Worm (Caenorhabditis elegans) whole organism, early embryonic: Measurements from ENCODE around the gene K01D12.1.

Source experiments
- F13C5.2 ChIP-seq: sonication (generic microtip); optimal IDR thresholded peaks from 2 replicates; lab custom pipeline; 2017; ENCODE audit warnings: mild to moderate bottlenecking, missing genetic modification characterization, inconsistent platforms, missing compliant biosample characterization
- aly-1 ChIP-seq: sonication (generic microtip); optimal IDR thresholded peaks from 2 replicates; lab custom pipeline; 2016; ENCODE audit warnings: missing genetic modification characterization, missing compliant biosample characterization
- ama-1 ChIP-seq: fragments of 150-350 bp; optimal IDR thresholded peaks from 2 replicates; lab custom pipeline; 2014
- ceh-13 ChIP-seq: fragments of 200-800 bp; sonication (Bioruptor generic); optimal IDR thresholded peaks from 2 replicates; lab custom pipeline; 2018; ENCODE audit warnings: mild to moderate bottlenecking, missing genetic modification characterization, missing compliant biosample characterization
- ceh-36 ChIP-seq: sonication (generic microtip); optimal IDR thresholded peaks from 2 replicates; lab custom pipeline; 2016; ENCODE audit warnings: missing genetic modification characterization, inconsistent platforms, missing compliant biosample characterization
- ets-7 ChIP-seq: sonication (generic microtip); optimal IDR thresholded peaks from 2 replicates; lab custom pipeline; 2016; ENCODE audit warnings: missing genotype, missing genetic modification characterization, missing compliant biosample characterization
- flt-1 ChIP-seq: fragments of 200-800 bp; sonication (Bioruptor generic); IDR thresholded peaks from 2 replicates; pipeline ENCODE4 v1.3.6; 2022; ENCODE audit warnings: missing genetic modification characterization, missing compliant biosample characterization
- hmg-4 ChIP-seq: fragments of 200-800 bp; sonication (Bioruptor generic); optimal IDR thresholded peaks from 2 replicates; lab custom pipeline; 2018; ENCODE audit warnings: mild to moderate bottlenecking, missing genetic modification characterization, missing compliant biosample characterization
- hnd-1 ChIP-seq: sonication (generic microtip); optimal IDR thresholded peaks from 2 replicates; lab custom pipeline; 2016; ENCODE audit warnings: missing genetic modification characterization, missing compliant biosample characterization
- sea-1 ChIP-seq: fragments of 200-800 bp; sonication (Bioruptor generic); conservative IDR thresholded peaks from 2 replicates; pipeline ENCODE4 v1.3.6; 2022; ENCODE audit warnings: missing genetic modification characterization, missing compliant biosample characterization
- tbx-11 ChIP-seq: fragments of 200-800 bp; sonication (Bioruptor generic); IDR thresholded peaks from 2 replicates; pipeline ENCODE4 v1.3.6; 2022; ENCODE audit warnings: missing genetic modification characterization, missing compliant biosample characterization
- tbx-37 ChIP-seq: fragments of 200-800 bp; sonication (Bioruptor generic); conservative IDR thresholded peaks from 2 replicates; pipeline ENCODE4 v1.3.6; 2022; ENCODE audit warnings: missing genetic modification reagents, missing genetic modification characterization, missing compliant biosample characterization

ce11 chrV:12369437-12369836, 7.9 kb upstream of the K01D12.1 start, which contains the start of gene gcy-13:
- no peak for TF ChIP-seq sea-1
- TF ChIP-seq hmg-4 (GFP tag; lab: Kevin White, UChicago) = no peak
- TF ChIP-seq ets-7 (tag; lab: Kevin White, UChicago) = no peak
- TF ChIP-seq ceh-36 = no peak
- no peak for TF ChIP-seq flt-1 (GFP tag; lab: Robert Waterston, UW)
- no peak for TF ChIP-seq ceh-13 (GFP tag; lab: Kevin White, UChicago)
- TF ChIP-seq ama-1 = no peak
- TF ChIP-seq hnd-1 = no peak
- TF ChIP-seq tbx-11 (GFP tag; lab: Robert Waterston, UW) = no peak
- TF ChIP-seq F13C5.2 (tag; lab: Kevin White, UChicago) = no peak
- TF ChIP-seq tbx-37 (GFP tag; lab: Robert Waterston, UW) = no peak
- TF ChIP-seq aly-1 = no peak
